Worm (Caenorhabditis elegans) whole organism, L4 larva: ENCODE data around the gene npr-13.

Experiments
- F44E2.7 ChIP-seq: fragments of 200-800 bp; sonication (Bioruptor generic); IDR thresholded peaks from 2 replicates; pipeline ENCODE4 v2.1.2; 2022; ENCODE audit warnings: missing genetic modification characterization, missing compliant biosample characterization
- R02D3.7 ChIP-seq: fragments of 150-350 bp; sonication (generic microtip); optimal IDR thresholded peaks from 3 replicates; lab custom pipeline; 2014; ENCODE audit warnings: missing biosample characterization, missing genetic modification characterization
- T20F7.1 ChIP-seq: fragments of 200-800 bp; sonication (Bioruptor generic); optimal IDR thresholded peaks from 2 replicates; lab custom pipeline; 2018; ENCODE audit warnings: mild to moderate bottlenecking, missing genetic modification characterization, missing compliant biosample characterization
- Y105C5A.15 ChIP-seq: fragments of 200-800 bp; sonication (Bioruptor generic); IDR thresholded peaks from 2 replicates; pipeline ENCODE4 v1.3.6; 2022; ENCODE audit warnings: missing genetic modification characterization, missing compliant biosample characterization
- aha-1 ChIP-seq: fragments of 150-350 bp; peaks from one replicate; lab custom pipeline; 2014; ENCODE audit warnings: missing biosample characterization, missing genetic modification characterization
- ceh-32 ChIP-seq: sonication (generic microtip); optimal IDR thresholded peaks from 2 replicates; lab custom pipeline; 2016; ENCODE audit warnings: mild to moderate bottlenecking, missing genetic modification characterization, missing compliant biosample characterization; ENCODE audit not compliant: poor library complexity
- ceh-44 ChIP-seq: fragments of 200-800 bp; sonication (Bioruptor generic); IDR thresholded peaks from 2 replicates; pipeline ENCODE4 v1.3.6; 2022; ENCODE audit warnings: missing genetic modification reagents, missing genetic modification characterization, missing compliant biosample characterization
- ceh-62 ChIP-seq: sonication (generic microtip); optimal IDR thresholded peaks from 2 replicates; lab custom pipeline; 2017; ENCODE audit warnings: missing biosample characterization, missing genetic modification characterization
- ceh-82 ChIP-seq: sonication (generic microtip); optimal IDR thresholded peaks from 2 replicates; lab custom pipeline; 2017; ENCODE audit warnings: missing biosample characterization, missing genetic modification characterization
- dmd-6 ChIP-seq: fragments of 200-800 bp; sonication (Bioruptor generic); IDR thresholded peaks from 2 replicates; pipeline ENCODE4 v1.3.6; 2022; ENCODE audit warnings: missing genetic modification reagents, missing genetic modification characterization, missing compliant biosample characterization
- duxl-1 ChIP-seq: sonication (generic microtip); optimal IDR thresholded peaks from 2 replicates; lab custom pipeline; 2016; ENCODE audit warnings: mild to moderate bottlenecking, missing genetic modification characterization, moderate library complexity, missing compliant biosample characterization; ENCODE audit not compliant: poor library complexity
- egl-27 ChIP-seq: sonication (generic microtip); optimal IDR thresholded peaks from 3 replicates; lab custom pipeline; 2017; ENCODE audit warnings: missing biosample characterization, missing genetic modification reagents, missing genetic modification characterization
- egl-43 ChIP-seq: fragments of 200-800 bp; sonication (Bioruptor generic); IDR thresholded peaks from 2 replicates; pipeline ENCODE4 v1.3.6; 2022; ENCODE audit warnings: missing genetic modification reagents, missing genetic modification characterization, missing compliant biosample characterization
- fkh-10 ChIP-seq: fragments of 150-350 bp; optimal IDR thresholded peaks from 2 replicates; lab custom pipeline; 2014; ENCODE audit warnings: missing biosample characterization, missing genetic modification reagents, missing genetic modification characterization
- hmg-1.1 ChIP-seq: fragments of 200-800 bp; sonication (Bioruptor generic); IDR thresholded peaks from 2 replicates; pipeline ENCODE4 v1.3.6; 2022; ENCODE audit warnings: missing genetic modification reagents, missing genetic modification characterization, missing compliant biosample characterization
- lim-7 ChIP-seq: fragments of 200-800 bp; sonication (Bioruptor generic); IDR thresholded peaks from 2 replicates; pipeline ENCODE4 v1.3.6; 2022; ENCODE audit warnings: missing genetic modification characterization, missing compliant biosample characterization
- lin-1 ChIP-seq: fragments of 200-800 bp; sonication (Bioruptor generic); IDR thresholded peaks from 2 replicates; pipeline ENCODE4 v1.3.6; 2022; ENCODE audit warnings: missing genetic modification reagents, missing genetic modification characterization, missing compliant biosample characterization
- lin-29 ChIP-seq: fragments of 200-800 bp; sonication (Bioruptor generic); IDR thresholded peaks from 2 replicates; pipeline ENCODE4 v1.3.6; 2022; ENCODE audit warnings: missing genetic modification reagents, missing genetic modification characterization, missing compliant biosample characterization
- lin-38 ChIP-seq: fragments of 200-800 bp; sonication (Bioruptor generic); IDR thresholded peaks from 2 replicates; pipeline ENCODE4 v1.3.6; 2022; ENCODE audit warnings: missing genetic modification reagents, missing genetic modification characterization, missing compliant biosample characterization
- lin-39 ChIP-seq: fragments of 150-350 bp; optimal IDR thresholded peaks from 2 replicates; lab custom pipeline; 2014; ENCODE audit warnings: missing biosample characterization, missing genetic modification reagents, missing genetic modification characterization
- lir-3 ChIP-seq: sonication (generic microtip); optimal IDR thresholded peaks from 2 replicates; lab custom pipeline; 2016; ENCODE audit warnings: mild to moderate bottlenecking, missing genetic modification characterization, missing compliant biosample characterization
- mep-1 ChIP-seq: fragments of 150-350 bp; sonication (generic microtip); optimal IDR thresholded peaks from 3 replicates; lab custom pipeline; 2014; ENCODE audit warnings: missing biosample characterization, missing genetic modification characterization
- mxl-2 ChIP-seq: fragments of 200-800 bp; sonication (Bioruptor generic); conservative IDR thresholded peaks from 2 replicates; pipeline ENCODE4 v1.3.6; 2022; ENCODE audit warnings: missing genetic modification reagents, missing genetic modification characterization, missing compliant biosample characterization
- nhr-102 ChIP-seq: sonication (generic microtip); optimal IDR thresholded peaks from 2 replicates; lab custom pipeline; 2016; ENCODE audit warnings: mild to moderate bottlenecking, missing genetic modification characterization, moderate library complexity, missing compliant biosample characterization
- nhr-25 ChIP-seq: sonication (generic microtip); optimal IDR thresholded peaks from 2 replicates; lab custom pipeline; 2017; ENCODE audit warnings: missing genetic modification characterization, mild to moderate bottlenecking, missing compliant biosample characterization, antibody characterized with exemption, moderate library complexity, borderline replicate concordance; ENCODE audit not compliant: insufficient read depth
- nhr-28 ChIP-seq: fragments of 150-350 bp; optimal IDR thresholded peaks from 2 replicates; lab custom pipeline; 2014; ENCODE audit warnings: missing biosample characterization, missing genetic modification characterization
- nhr-42 ChIP-seq: fragments of 200-800 bp; sonication (Bioruptor generic); IDR thresholded peaks from 2 replicates; pipeline ENCODE4 v1.3.6; 2022; ENCODE audit warnings: missing genetic modification characterization, missing compliant biosample characterization
- nhr-48 ChIP-seq: sonication (generic microtip); optimal IDR thresholded peaks from 2 replicates; lab custom pipeline; 2016; ENCODE audit warnings: mild to moderate bottlenecking, missing genetic modification characterization, missing compliant biosample characterization
- nhr-6 ChIP-seq: fragments of 150-350 bp; optimal IDR thresholded peaks from 2 replicates; lab custom pipeline; 2014; ENCODE audit warnings: missing biosample characterization, missing genetic modification characterization
- pha-4 ChIP-seq, 2 experiments: fragments of 150-350 bp in 1 of 2; fragments of 200-800 bp in 1 of 2; sonication (Bioruptor generic) in 1 of 2; IDR thresholded peaks in 1 of 2; optimal IDR thresholded peaks in 1 of 2; 2 replicates each; pipeline versions ENCODE4 v1.3.6 to Lab custom; 2014 to 2022; ENCODE audit warnings: missing genetic modification characterization in 2 of 2, missing genetic modification reagents in 2 of 2, missing biosample characterization in 1 of 2, missing compliant biosample characterization in 1 of 2
- php-3 ChIP-seq: fragments of 200-800 bp; sonication (Bioruptor generic); IDR thresholded peaks from 2 replicates; pipeline ENCODE4 v1.3.6; 2022; ENCODE audit warnings: missing genetic modification reagents, missing genetic modification characterization, missing compliant biosample characterization
- rbr-2 ChIP-seq: sonication (generic microtip); optimal IDR thresholded peaks from 2 replicates; lab custom pipeline; 2016; ENCODE audit warnings: missing genotype, missing genetic modification characterization, missing compliant biosample characterization
- saeg-2 ChIP-seq: fragments of 200-800 bp; sonication (Bioruptor generic); IDR thresholded peaks from 2 replicates; pipeline ENCODE4 v1.3.6; 2022; ENCODE audit warnings: missing genetic modification reagents, missing genetic modification characterization, missing compliant biosample characterization
- sdz-12 ChIP-seq: fragments of 200-800 bp; sonication (Bioruptor generic); optimal IDR thresholded peaks from 2 replicates; lab custom pipeline; 2018; ENCODE audit warnings: mild to moderate bottlenecking, missing genetic modification characterization, missing compliant biosample characterization
- skn-1 ChIP-seq: fragments of 150-350 bp; optimal IDR thresholded peaks from 2 replicates; lab custom pipeline; 2014; ENCODE audit warnings: missing biosample characterization, missing genetic modification characterization
- spr-1 ChIP-seq: sonication (generic microtip); optimal IDR thresholded peaks from 2 replicates; lab custom pipeline; 2016; ENCODE audit warnings: mild to moderate bottlenecking, missing genetic modification characterization, missing compliant biosample characterization
- tra-1 ChIP-seq: fragments of 200-800 bp; sonication (Bioruptor generic); IDR thresholded peaks from 2 replicates; pipeline ENCODE4 v1.3.6; 2022; ENCODE audit warnings: missing genetic modification reagents, missing genetic modification characterization, missing compliant biosample characterization
- unc-62 ChIP-seq, 3 experiments: fragments of 150-350 bp in 1 of 3; sonication (generic microtip); optimal IDR thresholded peaks in 2 of 3; peaks in 1 of 3; 1 replicate in 1 of 3; 2 replicates in 2 of 3; lab custom pipeline; 2014 to 2017; ENCODE audit warnings: missing biosample characterization in 3 of 3, missing genetic modification characterization in 3 of 3, missing genetic modification reagents in 3 of 3, missing genotype in 1 of 3
- vab-7 ChIP-seq: fragments of 200-800 bp; sonication (Bioruptor generic); IDR thresholded peaks from 2 replicates; pipeline ENCODE4 v1.3.6; 2022; ENCODE audit warnings: missing genetic modification reagents, missing genetic modification characterization, missing compliant biosample characterization
- zfp-3 ChIP-seq: fragments of 200-800 bp; sonication (Bioruptor generic); conservative IDR thresholded peaks from 2 replicates; pipeline ENCODE4 v1.3.6; 2022; ENCODE audit warnings: missing genetic modification reagents, missing genetic modification characterization, missing compliant biosample characterization
- ztf-7 ChIP-seq: fragments of 150-350 bp; optimal IDR thresholded peaks from 2 replicates; lab custom pipeline; 2014; ENCODE audit warnings: missing biosample characterization, missing genetic modification characterization

npr-13 gene

DNA sequence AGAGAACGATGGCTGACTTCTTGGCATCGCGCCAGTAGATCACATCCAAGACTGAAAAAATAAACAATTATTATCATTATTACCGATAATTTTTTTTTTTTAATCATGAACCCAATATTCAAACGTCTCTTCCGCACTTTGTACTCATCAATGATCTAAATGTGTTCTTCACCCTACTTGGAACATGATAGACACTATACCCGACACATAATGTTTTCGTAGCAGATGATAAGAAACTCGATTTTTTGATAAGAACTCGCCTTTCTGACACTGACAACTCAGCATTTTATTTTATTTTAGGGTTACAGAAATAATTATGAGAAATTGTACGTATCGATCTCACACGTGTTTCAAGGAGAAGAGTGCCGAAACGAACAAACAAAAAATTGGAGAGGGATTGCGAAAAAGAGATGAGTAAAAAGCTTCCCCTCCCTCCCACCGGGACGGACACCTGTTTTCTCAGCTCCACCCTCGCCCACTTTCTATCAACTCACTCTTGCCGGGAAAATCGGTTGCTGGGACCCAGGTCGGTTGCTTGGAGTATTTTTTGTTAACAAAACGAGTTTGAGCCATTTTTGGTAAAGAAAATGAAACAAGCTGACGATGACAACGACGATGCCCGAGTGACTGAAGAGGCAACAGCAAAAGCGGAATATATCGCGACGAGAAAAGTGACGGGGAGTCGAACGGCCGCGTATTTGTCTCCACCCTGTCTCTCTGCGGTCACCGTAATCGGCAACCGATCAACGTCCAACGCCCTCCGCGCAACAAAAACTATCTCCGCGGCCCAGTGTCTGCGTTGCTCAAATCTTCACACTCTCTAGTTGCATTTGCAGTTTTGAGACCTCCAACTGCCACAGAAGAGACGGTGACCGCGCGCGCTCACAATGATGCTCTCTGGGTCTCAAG, 27.9 kb downstream of the npr-13 start (continued):
- TF ChIP-seq unc-62 (GFP tag; optimal IDR thresholded peaks at IDR 0.05 in 1 of 2; lab: Kevin White, UChicago) (peak in 1 of 2 experiments; percentile 58), unc-62 (tag; optimal IDR thresholded peaks at IDR 0.05; lab: Kevin White, UChicago) (no peak), php-3 (0 out of 2 replicates have a peak, but pooled peaks have one; percentile 33), lin-29 (no peak), nhr-42 (GFP tag; lab: Robert Waterston, UW) (no peak), ceh-82 (tag; lab: Kevin White, UChicago) (no peak), nhr-28 (peak; percentile 96), nhr-6 (tag; lab: Kevin White, UChicago) (peak; percentile 51), egl-43 (peak; percentile 25; the same call in 1 of the 2 replicates), rbr-2 (peak; percentile 12), T20F7.1 (GFP tag; lab: Kevin White, UChicago) (peak; percentile 54), vab-7 (no peak), ceh-44 (GFP tag; lab: Robert Waterston, UW) (0 out of 2 replicates have a peak, but pooled peaks have one; percentile 24), fkh-10 (GFP tag; lab: Kevin White, UChicago) (no peak), F44E2.7 (GFP tag; lab: Robert Waterston, UW) (no peak), dmd-6 (GFP tag; lab: Robert Waterston, UW) (peak; percentile 69), lin-39 (tag; lab: Kevin White, UChicago) (no peak), nhr-25 (tag; lab: Kevin White, UChicago) (peak; percentile 9), R02D3.7 (tag; lab: Kevin White, UChicago) (no peak), ceh-32 (tag; lab: Kevin White, UChicago) (no peak), lir-3 (tag; lab: Kevin White, UChicago) (no peak), egl-27 (no peak), nhr-48 (peak; percentile 62), mep-1 (tag; lab: Kevin White, UChicago) (peak; percentile 36), tra-1 (0 out of 2 replicates have a peak, but pooled peaks have one; percentile 38), skn-1 (tag; lab: Kevin White, UChicago) (no peak), lin-38 (GFP tag; lab: Robert Waterston, UW) (0 out of 2 replicates have a peak, but pooled peaks have one; percentile 6), pha-4 (GFP tag; IDR thresholded peaks at IDR 0.05; lab: Robert Waterston, UW) (no peak), pha-4 (tag; optimal IDR thresholded peaks at IDR 0.05; lab: Kevin White, UChicago) (no peak), zfp-3 (GFP tag; lab: Robert Waterston, UW) (0 out of 2 replicates have a peak, but pooled peaks have one; percentile 35), lin-1 (GFP tag; lab: Robert Waterston, UW) (no peak)

DNA sequence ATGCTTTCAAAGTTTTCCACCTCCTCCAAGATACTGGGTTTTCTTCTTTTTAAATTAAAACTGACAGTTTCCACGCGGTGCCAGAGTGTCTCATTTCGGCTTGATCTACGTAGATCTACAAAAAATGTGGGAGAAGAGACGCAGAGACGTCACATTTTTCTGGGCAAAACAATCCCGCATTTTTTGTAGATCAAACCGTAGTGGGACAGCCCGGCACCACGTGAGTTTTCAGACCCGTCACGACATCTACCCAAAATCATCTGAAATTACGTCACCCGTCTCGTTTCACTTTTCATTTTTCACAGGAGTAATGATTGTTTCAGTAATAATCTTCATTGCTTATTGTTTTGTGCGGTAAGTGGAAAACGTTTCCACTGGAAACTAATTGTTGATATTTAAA, 30.0 kb downstream of the npr-13 start:
- peak; percentile 42 for TF ChIP-seq aha-1 (tag; lab: Kevin White, UChicago)
- 0 out of 2 replicates have a peak, but pooled peaks have one; percentile 24 for TF ChIP-seq lin-38 (GFP tag; lab: Robert Waterston, UW)
- peak; percentile 53 for TF ChIP-seq nhr-102
- peak; percentile 23; the same call in 1 of the 2 replicates for TF ChIP-seq hmg-1.1 (GFP tag; lab: Robert Waterston, UW)
- peak; percentile 1 for TF ChIP-seq spr-1 (tag; lab: Kevin White, UChicago)
- TF ChIP-seq duxl-1 (tag; lab: Kevin White, UChicago): peak; percentile 21
- TF ChIP-seq mxl-2 (GFP tag; lab: Robert Waterston, UW): 0 out of 2 replicates have a peak, but pooled peaks have one; percentile 16
- TF ChIP-seq saeg-2: no peak
- no peak for TF ChIP-seq tra-1
- no peak for TF ChIP-seq ceh-82 (tag; lab: Kevin White, UChicago)
- 0 out of 2 replicates have a peak, but pooled peaks have one; percentile 9 for TF ChIP-seq lim-7 (GFP tag; lab: Robert Waterston, UW)
- TF ChIP-seq sdz-12 (GFP tag; lab: Kevin White, UChicago): no peak
- no peak for TF ChIP-seq ceh-62 (tag; lab: Kevin White, UChicago)
- peak; percentile 77; the same call in 1 of the 2 replicates for TF ChIP-seq zfp-3 (GFP tag; lab: Robert Waterston, UW)
- TF ChIP-seq Y105C5A.15: 0 out of 2 replicates have a peak, but pooled peaks have one; percentile 26
- no peak for TF ChIP-seq F44E2.7 (GFP tag; lab: Robert Waterston, UW)
- TF ChIP-seq ztf-7 (tag; lab: Kevin White, UChicago): no peak
